Worm (Caenorhabditis elegans) whole organism, late embryonic: ENCODE data around the gene Y69A2AR.50.

Source experiments
- C08G9.2 ChIP-seq: sonication (generic microtip); optimal IDR thresholded peaks from 2 replicates; lab custom pipeline; 2016; ENCODE audit warnings: mild to moderate bottlenecking, missing genetic modification characterization, moderate library complexity, missing compliant biosample characterization
- C38D4.7 ChIP-seq: fragments of 200-800 bp; sonication (Bioruptor generic); optimal IDR thresholded peaks from 2 replicates; lab custom pipeline; 2018; ENCODE audit warnings: mild to moderate bottlenecking, missing genetic modification characterization, moderate library complexity, missing compliant biosample characterization
- ceh-14 ChIP-seq: sonication (generic microtip); optimal IDR thresholded peaks from 2 replicates; lab custom pipeline; 2016; ENCODE audit warnings: missing genotype, missing genetic modification characterization, missing compliant biosample characterization
- ceh-19 ChIP-seq: fragments of 200-800 bp; sonication (Bioruptor generic); optimal IDR thresholded peaks from 2 replicates; lab custom pipeline; 2018; ENCODE audit warnings: mild to moderate bottlenecking, missing genetic modification characterization, missing compliant biosample characterization
- ceh-22 ChIP-seq: sonication (generic microtip); optimal IDR thresholded peaks from 2 replicates; lab custom pipeline; 2017; ENCODE audit warnings: missing biosample characterization, missing genetic modification characterization
- ceh-30 ChIP-seq: fragments of 150-350 bp; optimal IDR thresholded peaks from 2 replicates; lab custom pipeline; 2014; ENCODE audit warnings: missing biosample characterization, missing genetic modification characterization
- ceh-34 ChIP-seq: sonication (generic microtip); optimal IDR thresholded peaks from 2 replicates; lab custom pipeline; 2016; ENCODE audit warnings: mild to moderate bottlenecking, missing genetic modification characterization, missing compliant biosample characterization
- ceh-45 ChIP-seq: fragments of 200-800 bp; sonication (Bioruptor generic); IDR thresholded peaks from 2 replicates; pipeline ENCODE4 v1.3.6; 2022; ENCODE audit warnings: missing genetic modification reagents, missing genetic modification characterization, missing compliant biosample characterization
- ceh-48 ChIP-seq: sonication (generic microtip); optimal IDR thresholded peaks from 2 replicates; lab custom pipeline; 2016; ENCODE audit warnings: missing genetic modification characterization, inconsistent platforms, missing compliant biosample characterization
- ceh-6 ChIP-seq: fragments of 200-800 bp; sonication (Bioruptor generic); optimal IDR thresholded peaks from 2 replicates; lab custom pipeline; 2018; ENCODE audit warnings: mild to moderate bottlenecking, missing genetic modification characterization, missing compliant biosample characterization
- ceh-9 ChIP-seq: sonication (generic microtip); optimal IDR thresholded peaks from 2 replicates; lab custom pipeline; 2016; ENCODE audit warnings: mild to moderate bottlenecking, missing genetic modification characterization, inconsistent platforms, missing compliant biosample characterization
- che-1 ChIP-seq: sonication (generic microtip); optimal IDR thresholded peaks from 2 replicates; lab custom pipeline; 2016; ENCODE audit warnings: mild to moderate bottlenecking, missing genetic modification characterization, missing compliant biosample characterization
- dmd-4 ChIP-seq: sonication (generic microtip); optimal IDR thresholded peaks from 2 replicates; lab custom pipeline; 2016; ENCODE audit warnings: borderline replicate concordance, missing genetic modification characterization, missing compliant biosample characterization
- dve-1 ChIP-seq: sonication (generic microtip); optimal IDR thresholded peaks from 2 replicates; lab custom pipeline; 2017; ENCODE audit warnings: antibody characterized with exemption, mild to moderate bottlenecking, missing genetic modification characterization, missing compliant biosample characterization
- ets-4 ChIP-seq: sonication (generic microtip); optimal IDR thresholded peaks from 2 replicates; lab custom pipeline; 2016; ENCODE audit warnings: missing genetic modification characterization, missing compliant biosample characterization
- fax-1 ChIP-seq: sonication (generic microtip); optimal IDR thresholded peaks from 2 replicates; lab custom pipeline; 2016; ENCODE audit warnings: missing genotype, missing genetic modification characterization, missing compliant biosample characterization
- fkh-10 ChIP-seq: fragments of 150-350 bp; optimal IDR thresholded peaks from 2 replicates; lab custom pipeline; 2014; ENCODE audit warnings: missing biosample characterization, missing genetic modification reagents, missing genetic modification characterization
- fkh-6 ChIP-seq: sonication (generic microtip); optimal IDR thresholded peaks from 2 replicates; lab custom pipeline; 2016; ENCODE audit warnings: missing genetic modification characterization, missing compliant biosample characterization
- gmeb-2 ChIP-seq: sonication (generic microtip); optimal IDR thresholded peaks from 2 replicates; lab custom pipeline; 2016; ENCODE audit warnings: missing genetic modification characterization, inconsistent platforms, missing compliant biosample characterization
- lim-6 ChIP-seq: sonication (generic microtip); optimal IDR thresholded peaks from 2 replicates; lab custom pipeline; 2016; ENCODE audit warnings: missing genetic modification characterization, missing compliant biosample characterization
- madf-2 ChIP-seq: sonication (generic microtip); optimal IDR thresholded peaks from 2 replicates; lab custom pipeline; 2017; ENCODE audit warnings: missing genetic modification characterization, missing compliant biosample characterization
- nfya-1 ChIP-seq: sonication (generic microtip); optimal IDR thresholded peaks from 2 replicates; lab custom pipeline; 2017; ENCODE audit warnings: missing genetic modification characterization, mild to moderate bottlenecking, missing compliant biosample characterization, antibody characterized with exemption, moderate library complexity
- nhr-11 ChIP-seq: fragments of 150-350 bp; optimal IDR thresholded peaks from 2 replicates; lab custom pipeline; 2014; ENCODE audit warnings: missing biosample characterization, missing genetic modification characterization
- nhr-232 ChIP-seq: sonication (generic microtip); optimal IDR thresholded peaks from 2 replicates; lab custom pipeline; 2016; ENCODE audit warnings: missing genetic modification characterization, missing compliant biosample characterization
- npax-4 ChIP-seq: sonication (generic microtip); optimal IDR thresholded peaks from 2 replicates; lab custom pipeline; 2016; ENCODE audit warnings: missing genetic modification characterization, missing compliant biosample characterization
- odd-2 ChIP-seq: sonication (generic microtip); optimal IDR thresholded peaks from 2 replicates; lab custom pipeline; 2017; ENCODE audit warnings: antibody characterized with exemption, mild to moderate bottlenecking, missing genetic modification characterization, missing compliant biosample characterization
- pag-3 ChIP-seq: sonication (generic microtip); optimal IDR thresholded peaks from 2 replicates; lab custom pipeline; 2016; ENCODE audit warnings: missing compliant biosample characterization, missing genetic modification characterization, borderline replicate concordance
- pha-2 ChIP-seq: sonication (generic microtip); optimal IDR thresholded peaks from 2 replicates; lab custom pipeline; 2017; ENCODE audit warnings: mild to moderate bottlenecking, missing genetic modification characterization, missing compliant biosample characterization
- ref-2 ChIP-seq: sonication (generic microtip); optimal IDR thresholded peaks from 2 replicates; lab custom pipeline; 2016; ENCODE audit warnings: missing genetic modification characterization, missing compliant biosample characterization
- sdc-2 ChIP-seq: sonication (generic microtip); optimal IDR thresholded peaks from 2 replicates; lab custom pipeline; 2016; ENCODE audit warnings: missing genotype, missing genetic modification characterization, missing compliant biosample characterization
- sox-4 ChIP-seq: sonication (generic microtip); optimal IDR thresholded peaks from 2 replicates; lab custom pipeline; 2017; ENCODE audit warnings: mild to moderate bottlenecking, missing genetic modification characterization, inconsistent platforms, missing compliant biosample characterization
- tbx-2 ChIP-seq: sonication (generic microtip); optimal IDR thresholded peaks from 2 replicates; lab custom pipeline; 2016; ENCODE audit warnings: missing genetic modification characterization, missing compliant biosample characterization
- ttx-3 ChIP-seq: sonication (generic microtip); optimal IDR thresholded peaks from 2 replicates; lab custom pipeline; 2016; ENCODE audit warnings: missing genetic modification reagents, missing genetic modification characterization, missing compliant biosample characterization
- unc-3 ChIP-seq, 2 experiments: fragments of 200-800 bp in 1 of 2; sonication (Bioruptor generic) in 1 of 2; sonication (generic microtip) in 1 of 2; conservative IDR thresholded peaks in 1 of 2; optimal IDR thresholded peaks in 1 of 2; 2 replicates each; pipeline versions ENCODE4 v1.3.6 to Lab custom; 2016 to 2022; ENCODE audit warnings: missing compliant biosample characterization in 2 of 2, missing genetic modification characterization in 2 of 2, missing genetic modification reagents in 1 of 2
- unc-86 ChIP-seq: sonication (generic microtip); optimal IDR thresholded peaks from 2 replicates; lab custom pipeline; 2016; ENCODE audit warnings: missing genetic modification characterization, missing compliant biosample characterization
- ztf-16 ChIP-seq: sonication (generic microtip); optimal IDR thresholded peaks from 2 replicates; lab custom pipeline; 2017; ENCODE audit warnings: missing genetic modification characterization, missing compliant biosample characterization

Gene Y69A2AR.50

ce11 chrIV:2606572-2606971, 44.4 kb downstream of the Y69A2AR.50 start:
- no peak for TF ChIP-seq ceh-22 (tag; lab: Kevin White, UChicago)
- TF ChIP-seq dmd-4 (tag; lab: Kevin White, UChicago), result no peak
- TF ChIP-seq odd-2 (tag; lab: Kevin White, UChicago), result no peak
- no peak for TF ChIP-seq sdc-2
- no peak for TF ChIP-seq fkh-6 (tag; lab: Kevin White, UChicago)
- TF ChIP-seq lim-6, result no peak
- no peak for TF ChIP-seq ceh-9
- no peak for TF ChIP-seq ceh-48 (tag; lab: Kevin White, UChicago)
- no peak for TF ChIP-seq nhr-11 (tag; lab: Kevin White, UChicago)
- TF ChIP-seq madf-2 (tag; lab: Kevin White, UChicago), result no peak
- no peak for TF ChIP-seq sox-4 (tag; lab: Kevin White, UChicago)
- no peak for TF ChIP-seq unc-3 (GFP tag; conservative IDR thresholded peaks at IDR 0.05; lab: Robert Waterston, UW)
- no peak for TF ChIP-seq unc-3 (tag; optimal IDR thresholded peaks at IDR 0.05; lab: Kevin White, UChicago)
- no peak for TF ChIP-seq ceh-6 (GFP tag; lab: Kevin White, UChicago)
- TF ChIP-seq C08G9.2 (tag; lab: Kevin White, UChicago), result no peak
- no peak for TF ChIP-seq dve-1 (tag; lab: Kevin White, UChicago)
- no peak for TF ChIP-seq pag-3 (tag; lab: Kevin White, UChicago)
- TF ChIP-seq ceh-30, result no peak
- TF ChIP-seq ceh-14, result no peak
- no peak for TF ChIP-seq ttx-3 (tag; lab: Kevin White, UChicago)
- TF ChIP-seq che-1, result no peak

- no peak for TF ChIP-seq pha-2
- TF ChIP-seq pag-3 (tag; lab: Kevin White, UChicago), result no peak
- TF ChIP-seq ztf-16 (tag; lab: Kevin White, UChicago), result no peak
- no peak for TF ChIP-seq C38D4.7
- TF ChIP-seq ets-4, result no peak
- no peak for TF ChIP-seq ceh-34
- no peak for TF ChIP-seq fkh-10 (GFP tag; lab: Kevin White, UChicago)
- TF ChIP-seq nhr-232 (tag; lab: Kevin White, UChicago), result no peak
- no peak for TF ChIP-seq ceh-19 (GFP tag; lab: Kevin White, UChicago)
- TF ChIP-seq madf-2 (tag; lab: Kevin White, UChicago), result no peak
- no peak for TF ChIP-seq gmeb-2 (tag; lab: Kevin White, UChicago)
- no peak for TF ChIP-seq unc-86 (tag; lab: Kevin White, UChicago)
- no peak for TF ChIP-seq dmd-4 (tag; lab: Kevin White, UChicago)
- TF ChIP-seq ceh-45, result no peak
- TF ChIP-seq ceh-14, result no peak
- TF ChIP-seq tbx-2, result no peak
- no peak for TF ChIP-seq nfya-1
- no peak for TF ChIP-seq npax-4
Measured at ce11 chrIV:2607513-2608101, 45.4 kb downstream of the Y69A2AR.50 start, which contains the start of gene vamp-7. TSS of gene vamp-7 (plus strand) at chrIV:2608051.

ce11 chrIV:2610409-2610808, 48.2 kb downstream of the Y69A2AR.50 start, which contains the start of gene Y69A2AR.32:
TSS of gene Y69A2AR.32 (plus strand) at chrIV:2610436.
- TF ChIP-seq ref-2 (tag; lab: Kevin White, UChicago) (no peak), ttx-3 (tag; lab: Kevin White, UChicago) (no peak)

ce11 chrIV:2610974-2611373, 48.8 kb downstream of the Y69A2AR.50 start:
- TF ChIP-seq fax-1 (tag; lab: Kevin White, UChicago), result no peak
- TF ChIP-seq ceh-48 (tag; lab: Kevin White, UChicago), result peak; percentile 19
